Worm (Caenorhabditis elegans) whole organism, young adult: ENCODE results near the gene F35C11.5.

Experiments used
- B0336.3 ChIP-seq: fragments of 200-800 bp; sonication (Bioruptor generic); IDR thresholded peaks from 2 replicates; pipeline ENCODE4 v1.3.6; 2022; ENCODE audit warnings: missing genetic modification characterization, missing compliant biosample characterization
- F39B2.1 ChIP-seq: fragments of 200-800 bp; sonication (Bioruptor generic); IDR thresholded peaks from 2 replicates; pipeline ENCODE4 v1.3.6; 2022; ENCODE audit warnings: missing genetic modification reagents, missing genetic modification characterization, missing compliant biosample characterization
- K11D2.4 ChIP-seq: fragments of 200-800 bp; sonication (Bioruptor generic); IDR thresholded peaks from 2 replicates; pipeline ENCODE4 v1.3.6; 2022; ENCODE audit warnings: missing genetic modification reagents, missing genetic modification characterization, missing compliant biosample characterization
- T07F8.4 ChIP-seq: sonication (generic microtip); optimal IDR thresholded peaks from 2 replicates; lab custom pipeline; 2016; ENCODE audit warnings: mild to moderate bottlenecking, missing genetic modification characterization, moderate library complexity, missing compliant biosample characterization
- T26A5.8 ChIP-seq: sonication (generic microtip); optimal IDR thresholded peaks from 2 replicates; lab custom pipeline; 2016; ENCODE audit warnings: missing genetic modification characterization, missing compliant biosample characterization
- Y53F4B.3 ChIP-seq: fragments of 200-800 bp; sonication (Bioruptor generic); IDR thresholded peaks from 2 replicates; pipeline ENCODE4 v1.3.6; 2022; ENCODE audit warnings: missing genetic modification reagents, missing genetic modification characterization, missing compliant biosample characterization
- Y53G8AR.9 ChIP-seq: fragments of 200-800 bp; sonication (Bioruptor generic); conservative IDR thresholded peaks from 2 replicates; pipeline ENCODE4 v1.3.6; 2022; ENCODE audit warnings: missing genetic modification reagents, missing genetic modification characterization, missing compliant biosample characterization
- Y56A3A.18 ChIP-seq: fragments of 200-800 bp; sonication (Bioruptor generic); IDR thresholded peaks from 2 replicates; pipeline ENCODE4 v1.3.6; 2022; ENCODE audit warnings: missing genetic modification reagents, missing genetic modification characterization, missing compliant biosample characterization
- Y67H2A.10 ChIP-seq: fragments of 200-800 bp; sonication (Bioruptor generic); conservative IDR thresholded peaks from 2 replicates; pipeline ENCODE4 v1.3.6; 2022; ENCODE audit warnings: missing genetic modification reagents, missing genetic modification characterization, missing compliant biosample characterization
- ZK185.1 ChIP-seq: sonication (generic microtip); optimal IDR thresholded peaks from 2 replicates; lab custom pipeline; 2016; ENCODE audit warnings: mild to moderate bottlenecking, missing genetic modification characterization, missing compliant biosample characterization; ENCODE audit not compliant: poor library complexity, severe bottlenecking
- ama-1 ChIP-seq, 3 experiments: fragments of 150-350 bp in 1 of 3; sonication (generic microtip) in 2 of 3; optimal IDR thresholded peaks; 2 replicates each; lab custom pipeline; 2014 to 2018; ENCODE audit warnings: missing biosample characterization in 2 of 3, missing genetic modification characterization in 2 of 3, missing genetic modification reagents in 2 of 3
- aptf-3 ChIP-seq: fragments of 200-800 bp; sonication (Bioruptor generic); IDR thresholded peaks from 2 replicates; pipeline ENCODE4 v1.3.6; 2022; ENCODE audit warnings: missing genetic modification characterization, missing compliant biosample characterization
- atf-7 ChIP-seq: sonication (generic microtip); optimal IDR thresholded peaks from 2 replicates; lab custom pipeline; 2017; ENCODE audit warnings: mild to moderate bottlenecking, missing genetic modification characterization, missing compliant biosample characterization
- athp-1 ChIP-seq: sonication (generic microtip); optimal IDR thresholded peaks from 2 replicates; lab custom pipeline; 2017; ENCODE audit warnings: mild to moderate bottlenecking, missing genetic modification characterization, missing compliant biosample characterization
- attf-6 ChIP-seq: fragments of 200-800 bp; sonication (Bioruptor generic); IDR thresholded peaks from 2 replicates; pipeline ENCODE4 v1.3.6; 2022; ENCODE audit warnings: missing genetic modification reagents, missing genetic modification characterization, missing compliant biosample characterization
- cebp-1 ChIP-seq, 2 experiments: fragments of 200-800 bp in 1 of 2; sonication (Bioruptor generic) in 1 of 2; sonication (generic microtip) in 1 of 2; IDR thresholded peaks in 1 of 2; optimal IDR thresholded peaks in 1 of 2; 2 replicates each; pipeline versions ENCODE4 v1.3.6 to Lab custom; 2017 to 2022; ENCODE audit warnings: missing compliant biosample characterization in 2 of 2, missing genetic modification characterization in 2 of 2, mild to moderate bottlenecking in 1 of 2, missing genetic modification reagents in 1 of 2, moderate library complexity in 1 of 2
- ceh-27 ChIP-seq: fragments of 200-800 bp; sonication (Bioruptor generic); optimal IDR thresholded peaks from 2 replicates; lab custom pipeline; 2018; ENCODE audit warnings: mild to moderate bottlenecking, missing genetic modification characterization, moderate library complexity, missing compliant biosample characterization
- ceh-91 ChIP-seq: fragments of 200-800 bp; sonication (Bioruptor generic); IDR thresholded peaks from 2 replicates; pipeline ENCODE4 v1.3.6; 2022; ENCODE audit warnings: missing genetic modification reagents, missing genetic modification characterization, missing compliant biosample characterization
- die-1 ChIP-seq: sonication (generic microtip); optimal IDR thresholded peaks from 2 replicates; lab custom pipeline; 2016; ENCODE audit warnings: missing genotype, mild to moderate bottlenecking, missing genetic modification characterization, missing compliant biosample characterization
- dox-1 ChIP-seq: fragments of 200-800 bp; sonication (Bioruptor generic); IDR thresholded peaks from 2 replicates; pipeline ENCODE4 v1.3.6; 2022; ENCODE audit warnings: missing genetic modification reagents, missing genetic modification characterization, missing compliant biosample characterization
- dpff-1 ChIP-seq: sonication (generic microtip); optimal IDR thresholded peaks from 2 replicates; lab custom pipeline; 2017; ENCODE audit warnings: mild to moderate bottlenecking, missing genetic modification characterization, missing compliant biosample characterization
- efl-1 ChIP-seq: fragments of 150-350 bp; optimal IDR thresholded peaks from 2 replicates; lab custom pipeline; 2014; ENCODE audit warnings: missing biosample characterization, missing genetic modification reagents, missing genetic modification characterization
- ekl-4 ChIP-seq: fragments of 200-800 bp; sonication (Bioruptor generic); IDR thresholded peaks from 2 replicates; pipeline ENCODE4 v1.3.6; 2022; ENCODE audit warnings: missing genetic modification reagents, missing genetic modification characterization, missing compliant biosample characterization
- hlh-26 ChIP-seq: fragments of 200-800 bp; sonication (Bioruptor generic); conservative IDR thresholded peaks from 2 replicates; pipeline ENCODE4 v1.3.6; 2022; ENCODE audit warnings: missing genetic modification reagents, missing genetic modification characterization, missing compliant biosample characterization
- hsf-1 ChIP-seq: fragments of 200-800 bp; sonication (Bioruptor generic); IDR thresholded peaks from 2 replicates; pipeline ENCODE4 v1.3.6; 2022; ENCODE audit warnings: missing genetic modification reagents, missing genetic modification characterization, missing compliant biosample characterization
- let-607 ChIP-seq, 2 experiments: fragments of 200-800 bp in 1 of 2; sonication (Bioruptor generic) in 1 of 2; sonication (generic microtip) in 1 of 2; optimal IDR thresholded peaks; 2 replicates each; lab custom pipeline; 2016 to 2018; ENCODE audit warnings: mild to moderate bottlenecking in 2 of 2, missing compliant biosample characterization in 2 of 2, missing genetic modification characterization in 2 of 2, moderate library complexity in 2 of 2, missing genotype in 1 of 2
- lin-26 ChIP-seq: fragments of 200-800 bp; sonication (Bioruptor generic); IDR thresholded peaks from 2 replicates; pipeline ENCODE4 v1.3.6; 2022; ENCODE audit warnings: missing genetic modification reagents, missing genetic modification characterization, missing compliant biosample characterization
- lsy-27 ChIP-seq: sonication (generic microtip); optimal IDR thresholded peaks from 2 replicates; lab custom pipeline; 2017; ENCODE audit warnings: missing genetic modification characterization, mild to moderate bottlenecking, missing compliant biosample characterization, antibody characterized with exemption, missing genotype, borderline replicate concordance; ENCODE audit not compliant: insufficient read depth
- madf-3 ChIP-seq: fragments of 200-800 bp; sonication (Bioruptor generic); IDR thresholded peaks from 2 replicates; pipeline ENCODE4 v1.3.6; 2022; ENCODE audit warnings: missing genetic modification reagents, missing genetic modification characterization, missing compliant biosample characterization
- mes-4 ChIP-seq: sonication (generic microtip); optimal IDR thresholded peaks from 2 replicates; lab custom pipeline; 2016; ENCODE audit warnings: missing genotype, missing genetic modification characterization, missing compliant biosample characterization
- nfya-2 ChIP-seq: fragments of 200-800 bp; sonication (Bioruptor generic); IDR thresholded peaks from 2 replicates; pipeline ENCODE4 v1.3.6; 2022; ENCODE audit warnings: missing genetic modification reagents, missing genetic modification characterization, missing compliant biosample characterization
- nhr-179 ChIP-seq: sonication (generic microtip); optimal IDR thresholded peaks from 2 replicates; lab custom pipeline; 2016; ENCODE audit warnings: mild to moderate bottlenecking, missing genetic modification characterization, missing compliant biosample characterization
- nhr-27 ChIP-seq: fragments of 200-800 bp; sonication (Bioruptor generic); optimal IDR thresholded peaks from 2 replicates; lab custom pipeline; 2018; ENCODE audit warnings: mild to moderate bottlenecking, missing genetic modification characterization, moderate library complexity, missing compliant biosample characterization
- nhr-80 ChIP-seq: sonication (generic microtip); optimal IDR thresholded peaks from 2 replicates; lab custom pipeline; 2016; ENCODE audit warnings: missing genetic modification characterization, missing compliant biosample characterization
- rcor-1 ChIP-seq: fragments of 200-800 bp; sonication (Bioruptor generic); IDR thresholded peaks from 2 replicates; pipeline ENCODE4 v1.3.6; 2022; ENCODE audit warnings: missing genetic modification reagents, missing genetic modification characterization, missing compliant biosample characterization
- rec-8 ChIP-seq, 2 experiments: sonication (generic microtip); optimal IDR thresholded peaks; 2 replicates each; lab custom pipeline; 2016; ENCODE audit warnings: mild to moderate bottlenecking in 2 of 2, missing genetic modification characterization in 2 of 2, missing genetic modification reagents in 2 of 2, missing genotype in 2 of 2, missing biosample characterization in 1 of 2, missing compliant biosample characterization in 1 of 2, moderate library complexity in 1 of 2
- repo-1 ChIP-seq: sonication (generic microtip); optimal IDR thresholded peaks from 2 replicates; lab custom pipeline; 2017; ENCODE audit warnings: mild to moderate bottlenecking, missing genetic modification characterization, missing compliant biosample characterization
- sea-2 ChIP-seq: fragments of 200-800 bp; sonication (Bioruptor generic); IDR thresholded peaks from 2 replicates; pipeline ENCODE4 v1.3.6; 2022; ENCODE audit warnings: missing genetic modification characterization, missing compliant biosample characterization
- snpc-4 ChIP-seq, 5 experiments: fragments of 150-350 bp in 1 of 5; sonication (generic microtip) in 4 of 5; optimal IDR thresholded peaks; 2 replicates each; lab custom pipeline; 2014 to 2018; ENCODE audit warnings: missing genetic modification characterization in 5 of 5, missing biosample characterization in 3 of 5, antibody characterized with exemption in 2 of 5, mild to moderate bottlenecking in 2 of 5, missing compliant biosample characterization in 2 of 5, missing genotype in 2 of 5, moderate library complexity in 2 of 5, missing genetic modification reagents in 1 of 5
- xnd-1 ChIP-seq: sonication (generic microtip); optimal IDR thresholded peaks from 2 replicates; lab custom pipeline; 2016; ENCODE audit warnings: missing genotype, missing genetic modification reagents, missing genetic modification characterization, missing compliant biosample characterization
- zim-3 ChIP-seq: sonication (generic microtip); optimal IDR thresholded peaks from 2 replicates; lab custom pipeline; 2017; ENCODE audit warnings: mild to moderate bottlenecking, missing genetic modification characterization, moderate library complexity, missing compliant biosample characterization
- ztf-26 ChIP-seq: sonication (generic microtip); optimal IDR thresholded peaks from 2 replicates; lab custom pipeline; 2017; ENCODE audit warnings: missing genetic modification characterization, missing compliant biosample characterization
- ztf-3 ChIP-seq: fragments of 200-800 bp; sonication (Bioruptor generic); optimal IDR thresholded peaks from 2 replicates; lab custom pipeline; 2018; ENCODE audit warnings: mild to moderate bottlenecking, missing genetic modification characterization, missing compliant biosample characterization

F35C11.5 gene

ce11 chrII:8276057-8276456 lies 22.5 kb downstream of the F35C11.5 start, which contains the start of the genes gei-14 and slc-25A32 (continued):
- no peak for TF ChIP-seq lsy-27 (tag; lab: Kevin White, UChicago)

ce11 chrII:8278415-8278814 lies 24.9 kb downstream of the F35C11.5 start, which contains the start of the genes mrpl-10 and clec-142:
mrpl-10 (minus strand) TSS chrII:8278515.
clec-142 (plus strand) TSS chrII:8278678.
- TF ChIP-seq nhr-80 (tag; lab: Kevin White, UChicago), result no peak
- TF ChIP-seq K11D2.4 (GFP tag; lab: Robert Waterston, UW), result no peak
- TF ChIP-seq T07F8.4 (tag; lab: Kevin White, UChicago), result no peak
- no peak for TF ChIP-seq nhr-179 (tag; lab: Kevin White, UChicago)
- TF ChIP-seq dox-1, result no peak
- TF ChIP-seq repo-1 (tag; lab: Kevin White, UChicago), result no peak
- TF ChIP-seq, all 124 proteins: peak for 0

- TF ChIP-seq xnd-1 (tag; lab: Kevin White, UChicago), result no peak
- no peak for TF ChIP-seq Y53F4B.3 (GFP tag; lab: Robert Waterston, UW)
- peak; percentile 83; the same call in 1 of the 2 replicates for TF ChIP-seq hsf-1 (GFP tag; lab: Robert Waterston, UW)
- no peak for TF ChIP-seq zim-3 (tag; lab: Kevin White, UChicago)
- no peak for TF ChIP-seq B0336.3 (GFP tag; lab: Robert Waterston, UW)
- TF ChIP-seq ztf-26, result no peak
- no peak for TF ChIP-seq die-1
- no peak for TF ChIP-seq hlh-26 (GFP tag; lab: Robert Waterston, UW)
- no peak for TF ChIP-seq K11D2.4 (GFP tag; lab: Robert Waterston, UW)
- no peak for TF ChIP-seq ZK185.1 (tag; lab: Kevin White, UChicago)
- no peak for TF ChIP-seq cebp-1 (GFP tag; IDR thresholded peaks at IDR 0.05; lab: Robert Waterston, UW)
- TF ChIP-seq cebp-1 (tag; optimal IDR thresholded peaks at IDR 0.05; lab: Kevin White, UChicago), result peak; percentile 13
- TF ChIP-seq dpff-1 (tag; lab: Kevin White, UChicago), result no peak
- TF ChIP-seq efl-1, result peak; percentile 33
- TF ChIP-seq attf-6 (GFP tag; lab: Robert Waterston, UW), result no peak
- TF ChIP-seq nfya-2 (GFP tag; lab: Robert Waterston, UW), result no peak
- TF ChIP-seq Y56A3A.18 (GFP tag; lab: Robert Waterston, UW), result no peak
- no peak for TF ChIP-seq nhr-27 (tag; lab: Kevin White, UChicago)
- no peak for TF ChIP-seq rcor-1 (GFP tag; lab: Robert Waterston, UW)
- TF ChIP-seq T26A5.8 (tag; lab: Kevin White, UChicago), result no peak
- TF ChIP-seq Y67H2A.10 (GFP tag; lab: Robert Waterston, UW), result no peak
- TF ChIP-seq aptf-3 (GFP tag; lab: Robert Waterston, UW), result no peak
- TF ChIP-seq sea-2 (GFP tag; lab: Robert Waterston, UW), result no peak
- no peak for TF ChIP-seq atf-7 (tag; lab: Kevin White, UChicago)
- TF ChIP-seq ekl-4, result no peak
- TF ChIP-seq athp-1, result no peak
- no peak for TF ChIP-seq ztf-3 (GFP tag; lab: Kevin White, UChicago)
- no peak for TF ChIP-seq madf-3 (GFP tag; lab: Robert Waterston, UW)
- TF ChIP-seq ceh-27, result no peak
- no peak for TF ChIP-seq let-607 (tag; optimal IDR thresholded peaks at IDR 0.05; lab: Kevin White, UChicago)
- no peak for TF ChIP-seq Y53G8AR.9 (GFP tag; lab: Robert Waterston, UW)
- TF ChIP-seq ama-1 (optimal IDR thresholded peaks at IDR 0.05; lab: Kevin White, UChicago), result no peak
- TF ChIP-seq ama-1 (GFP tag; optimal IDR thresholded peaks at IDR 0.05; lab: Kevin White, UChicago), result no peak
- no peak for TF ChIP-seq mes-4 (tag; lab: Kevin White, UChicago)
- TF ChIP-seq rec-8 (tag; optimal IDR thresholded peaks at IDR 0.05; lab: Kevin White, UChicago), result no peak
- TF ChIP-seq F39B2.1 (GFP tag; lab: Robert Waterston, UW), result no peak
- TF ChIP-seq snpc-4 (GFP tag; optimal IDR thresholded peaks at IDR 0.05; lab: Kevin White, UChicago), result no peak
- no peak for TF ChIP-seq snpc-4 (tag; optimal IDR thresholded peaks at IDR 0.05; lab: Kevin White, UChicago)
- TF ChIP-seq lin-26 (GFP tag; lab: Robert Waterston, UW), result no peak
- TF ChIP-seq ceh-91 (GFP tag; lab: Robert Waterston, UW), result 0 out of 2 replicates have a peak, but pooled peaks have one; percentile 33
Observed at ce11 chrII:8283158-8283717, 29.7 kb downstream of the F35C11.5 start, which contains the start of the genes nst-1 and cct-4. nst-1 (minus strand) TSS chrII:8283208. cct-4 (plus strand) TSS chrII:8283667.
